Fruit fly (Drosophila melanogaster): Measurements from ENCODE around the gene RpS4.

The RpS4 gene

dm6 chr3L:13030055-13030634 lies 11.4 kb upstream of the RpS4 start (continued):
- TF ChIP-seq CG4282 (GFP tag; optimal IDR thresholded peaks at IDR 0.05) = no peak
- TF ChIP-seq Awh (GFP tag; IDR thresholded peaks at IDR 0.05) = no peak
- TF ChIP-seq CG4707 (GFP tag; optimal IDR thresholded peaks at IDR 0.05) = no peak
- TF ChIP-seq Dad (GFP tag; optimal IDR thresholded peaks at IDR 0.05) = no peak
- TF ChIP-seq dysf (GFP tag; IDR thresholded peaks at IDR 0.05) = peak; percentile 58; the same call in 1 of the 3 replicates
- TF ChIP-seq CG3995 (GFP tag; optimal IDR thresholded peaks at IDR 0.05) = no peak
- TF ChIP-seq H15 (GFP tag; IDR thresholded peaks at IDR 0.05) = no peak
- TF ChIP-seq scrt (GFP tag; optimal IDR thresholded peaks at IDR 0.05) = no peak
- TF ChIP-seq trem (tag; optimal IDR thresholded peaks at IDR 0.05) = no peak
- no peak for TF ChIP-seq sisA (GFP tag; IDR thresholded peaks at IDR 0.05)
- no peak for TF ChIP-seq Mrtf (GFP tag; IDR thresholded peaks at IDR 0.05)
- no peak for TF ChIP-seq NC2α (GFP tag; optimal IDR thresholded peaks at IDR 0.05)
- TF ChIP-seq CG8944 (GFP tag; optimal IDR thresholded peaks at IDR 0.05) = no peak
- no peak for TF ChIP-seq gce (GFP tag; IDR thresholded peaks at IDR 0.05)
- peak; percentile 39 for TF ChIP-seq grau (tag; optimal IDR thresholded peaks at IDR 0.05)
- no peak for TF ChIP-seq nom (GFP tag; optimal IDR thresholded peaks at IDR 0.05)
- no peak for TF ChIP-seq Hr39 (optimal IDR thresholded peaks at IDR 0.05)
- TF ChIP-seq CG15601 (tag; optimal IDR thresholded peaks at IDR 0.05) = no peak
- no peak for TF ChIP-seq D19A (tag; optimal IDR thresholded peaks at IDR 0.05)
- TF ChIP-seq p53 (GFP tag; optimal IDR thresholded peaks at IDR 0.05) = no peak
- TF ChIP-seq CG7963 (GFP tag; IDR thresholded peaks at IDR 0.05; ENCODE audit: partially characterized antibody) = no peak
- TF ChIP-seq rib (GFP tag; IDR thresholded peaks at IDR 0.05) = no peak
- TF ChIP-seq dan (GFP tag; IDR thresholded peaks at IDR 0.05) = no peak
- no peak for TF ChIP-seq CG6683 (GFP tag; optimal IDR thresholded peaks at IDR 0.05)
- no peak for TF ChIP-seq Vsx1 (GFP tag; optimal IDR thresholded peaks at IDR 0.05)
- TF ChIP-seq ci (GFP tag; IDR thresholded peaks at IDR 0.05) = 0 out of 3 replicates have a peak, but pooled peaks have one; percentile 22
- no peak for TF ChIP-seq CG12071 (GFP tag; optimal IDR thresholded peaks at IDR 0.05)
- TF ChIP-seq h (optimal IDR thresholded peaks at IDR 0.05) = no peak
- peak; percentile 37 for TF ChIP-seq abd-A (tag; optimal IDR thresholded peaks at IDR 0.05)
- TF ChIP-seq Dip2 (GFP tag; IDR thresholded peaks at IDR 0.05) = no peak
- no peak for TF ChIP-seq CG6272 (GFP tag; IDR thresholded peaks at IDR 0.05)
- TF ChIP-seq Kr (GFP tag; optimal IDR thresholded peaks at IDR 0.05) = no peak
- TF ChIP-seq D (optimal IDR thresholded peaks at IDR 0.05) = no peak
- TF ChIP-seq D (GFP tag; optimal IDR thresholded peaks at IDR 0.05) = no peak
- TF ChIP-seq sim (GFP tag; IDR thresholded peaks at IDR 0.05) = no peak
- TF ChIP-seq CG2120 (GFP tag; optimal IDR thresholded peaks at IDR 0.05) = peak; percentile 22
- no peak for TF ChIP-seq CG17912 (GFP tag; optimal IDR thresholded peaks at IDR 0.05)
- TF ChIP-seq CG4328 (GFP tag; optimal IDR thresholded peaks at IDR 0.05) = no peak
- no peak for TF ChIP-seq CG9609 (GFP tag; optimal IDR thresholded peaks at IDR 0.05)
- no peak for TF ChIP-seq jumu (GFP tag; optimal IDR thresholded peaks at IDR 0.05)
- peak; percentile 61 for TF ChIP-seq CG11504 (tag; optimal IDR thresholded peaks at IDR 0.05)
- TF ChIP-seq knrl (GFP tag; IDR thresholded peaks at IDR 0.05; ENCODE audit: partially characterized antibody) = no peak
- TF ChIP-seq dpn (GFP tag; optimal IDR thresholded peaks at IDR 0.05) = peak in 1 of 2 experiments; percentile 2
- TF ChIP-seq CG7839 (tag; optimal IDR thresholded peaks at IDR 0.05) = peak; percentile 49
- TF ChIP-seq CG12769 (tag; optimal IDR thresholded peaks at IDR 0.05) = peak; percentile 20
- TF ChIP-seq CG17328 (GFP tag; IDR thresholded peaks at IDR 0.05) = no peak
- no peak for TF ChIP-seq CG34422 (GFP tag; IDR thresholded peaks at IDR 0.05)
- no peak for TF ChIP-seq CG16815 (GFP tag; optimal IDR thresholded peaks at IDR 0.05)
- TF ChIP-seq sqz (GFP tag; optimal IDR thresholded peaks at IDR 0.05) = no peak
- TF ChIP-seq CG15479 (GFP tag; optimal IDR thresholded peaks at IDR 0.05) = no peak
- TF ChIP-seq Hey (tag; optimal IDR thresholded peaks at IDR 0.05) = no peak
- TF ChIP-seq CG42726 (GFP tag; IDR thresholded peaks at IDR 0.05; ENCODE audit: partially characterized antibody) = no peak
